Worm (Caenorhabditis elegans) whole organism, L4 larva: ENCODE measurements around the gene mlc-7.

Experiments used
- D1046.2 ChIP-seq: fragments of 200-800 bp; sonication (Bioruptor generic); IDR thresholded peaks from 2 replicates; pipeline ENCODE4 v1.3.6; 2022; ENCODE audit warnings: missing genetic modification characterization, missing compliant biosample characterization
- F49E8.2 ChIP-seq: sonication (generic microtip); optimal IDR thresholded peaks from 2 replicates; lab custom pipeline; 2016; ENCODE audit warnings: missing compliant biosample characterization, mild to moderate bottlenecking, missing genetic modification characterization, borderline replicate concordance
- R02D3.7 ChIP-seq: fragments of 150-350 bp; sonication (generic microtip); optimal IDR thresholded peaks from 3 replicates; lab custom pipeline; 2014; ENCODE audit warnings: missing biosample characterization, missing genetic modification characterization
- Y48G9A.11 ChIP-seq: fragments of 200-800 bp; sonication (Bioruptor generic); IDR thresholded peaks from 2 replicates; pipeline ENCODE4 v1.3.6; 2022; ENCODE audit warnings: missing genetic modification reagents, missing genetic modification characterization, missing compliant biosample characterization
- Y5F2A.4 ChIP-seq: fragments of 200-800 bp; sonication (Bioruptor generic); optimal IDR thresholded peaks from 2 replicates; lab custom pipeline; 2018; ENCODE audit warnings: mild to moderate bottlenecking, missing genetic modification characterization, missing compliant biosample characterization
- ama-1 ChIP-seq: fragments of 150-350 bp; optimal IDR thresholded peaks from 2 replicates; lab custom pipeline; 2014; ENCODE audit warnings: inconsistent platforms, mixed read lengths
- arid-1 ChIP-seq: fragments of 200-800 bp; sonication (Bioruptor generic); conservative IDR thresholded peaks from 2 replicates; pipeline ENCODE4 v1.3.6; 2022; ENCODE audit warnings: missing genetic modification reagents, missing genetic modification characterization, missing compliant biosample characterization
- attf-4 ChIP-seq: sonication (generic microtip); optimal IDR thresholded peaks from 3 replicates; lab custom pipeline; 2017; ENCODE audit warnings: missing biosample characterization, missing genetic modification characterization
- ceh-28 ChIP-seq: fragments of 150-350 bp; optimal IDR thresholded peaks from 2 replicates; lab custom pipeline; 2014; ENCODE audit warnings: missing biosample characterization, missing genetic modification reagents, missing genetic modification characterization
- ceh-62 ChIP-seq: sonication (generic microtip); optimal IDR thresholded peaks from 2 replicates; lab custom pipeline; 2017; ENCODE audit warnings: missing biosample characterization, missing genetic modification characterization
- daf-16 ChIP-seq, 3 experiments: sonication (generic microtip); optimal IDR thresholded peaks; 2 replicates each; lab custom pipeline; 2016 to 2017; ENCODE audit warnings: missing genetic modification characterization in 3 of 3, missing genetic modification reagents in 3 of 3, mild to moderate bottlenecking in 2 of 3, missing compliant biosample characterization in 2 of 3, missing biosample characterization in 1 of 3, moderate library complexity in 1 of 3
- dmd-6 ChIP-seq: fragments of 200-800 bp; sonication (Bioruptor generic); IDR thresholded peaks from 2 replicates; pipeline ENCODE4 v1.3.6; 2022; ENCODE audit warnings: missing genetic modification reagents, missing genetic modification characterization, missing compliant biosample characterization
- dpl-1 ChIP-seq: fragments of 150-350 bp; optimal IDR thresholded peaks from 2 replicates; lab custom pipeline; 2014; ENCODE audit warnings: missing biosample characterization, missing genetic modification reagents, missing genetic modification characterization
- dve-1 ChIP-seq: sonication (generic microtip); optimal IDR thresholded peaks from 2 replicates; lab custom pipeline; 2017; ENCODE audit warnings: antibody characterized with exemption, mild to moderate bottlenecking, missing genetic modification characterization, missing compliant biosample characterization; ENCODE audit not compliant: insufficient read depth
- egl-27 ChIP-seq: sonication (generic microtip); optimal IDR thresholded peaks from 3 replicates; lab custom pipeline; 2017; ENCODE audit warnings: missing biosample characterization, missing genetic modification reagents, missing genetic modification characterization
- egl-43 ChIP-seq: fragments of 200-800 bp; sonication (Bioruptor generic); IDR thresholded peaks from 2 replicates; pipeline ENCODE4 v1.3.6; 2022; ENCODE audit warnings: missing genetic modification reagents, missing genetic modification characterization, missing compliant biosample characterization
- fkh-10 ChIP-seq: fragments of 150-350 bp; optimal IDR thresholded peaks from 2 replicates; lab custom pipeline; 2014; ENCODE audit warnings: missing biosample characterization, missing genetic modification reagents, missing genetic modification characterization
- fos-1 ChIP-seq: fragments of 150-350 bp; optimal IDR thresholded peaks from 2 replicates; lab custom pipeline; 2014; ENCODE audit warnings: missing biosample characterization, missing genetic modification characterization
- hif-1 ChIP-seq, 2 experiments: sonication (generic microtip); optimal IDR thresholded peaks; 2 replicates each; lab custom pipeline; 2016 to 2017; ENCODE audit warnings: missing compliant biosample characterization in 2 of 2, missing genetic modification characterization in 2 of 2, missing genetic modification reagents in 2 of 2, missing genotype in 2 of 2, mild to moderate bottlenecking in 1 of 2
- hlh-30 ChIP-seq: sonication (generic microtip); optimal IDR thresholded peaks from 2 replicates; lab custom pipeline; 2017; ENCODE audit warnings: antibody characterized with exemption, mild to moderate bottlenecking, missing genetic modification characterization, missing compliant biosample characterization; ENCODE audit not compliant: insufficient read depth
- lim-7 ChIP-seq: fragments of 200-800 bp; sonication (Bioruptor generic); IDR thresholded peaks from 2 replicates; pipeline ENCODE4 v1.3.6; 2022; ENCODE audit warnings: missing genetic modification characterization, missing compliant biosample characterization
- lin-1 ChIP-seq: fragments of 200-800 bp; sonication (Bioruptor generic); IDR thresholded peaks from 2 replicates; pipeline ENCODE4 v1.3.6; 2022; ENCODE audit warnings: missing genetic modification reagents, missing genetic modification characterization, missing compliant biosample characterization
- lin-29 ChIP-seq: fragments of 200-800 bp; sonication (Bioruptor generic); IDR thresholded peaks from 2 replicates; pipeline ENCODE4 v1.3.6; 2022; ENCODE audit warnings: missing genetic modification reagents, missing genetic modification characterization, missing compliant biosample characterization
- lin-38 ChIP-seq: fragments of 200-800 bp; sonication (Bioruptor generic); IDR thresholded peaks from 2 replicates; pipeline ENCODE4 v1.3.6; 2022; ENCODE audit warnings: missing genetic modification reagents, missing genetic modification characterization, missing compliant biosample characterization
- lsy-2 ChIP-seq, 2 experiments: fragments of 150-350 bp in 1 of 2; sonication (generic microtip) in 1 of 2; optimal IDR thresholded peaks; 2 replicates each; lab custom pipeline; 2014 to 2017; ENCODE audit warnings: missing biosample characterization in 2 of 2, missing genetic modification characterization in 2 of 2
- madf-5 ChIP-seq, 2 experiments: fragments of 200-800 bp; sonication (Bioruptor generic); IDR thresholded peaks; 2 replicates each; pipeline ENCODE4 v1.3.6; 2022; ENCODE audit warnings: missing compliant biosample characterization in 2 of 2, missing genetic modification characterization in 2 of 2
- madf-9 ChIP-seq: fragments of 200-800 bp; sonication (Bioruptor generic); conservative IDR thresholded peaks from 2 replicates; pipeline ENCODE4 v1.3.6; 2022; ENCODE audit warnings: missing genetic modification reagents, missing genetic modification characterization, missing compliant biosample characterization
- mdl-1 ChIP-seq, 2 experiments: fragments of 150-350 bp in 1 of 2; sonication (generic microtip) in 1 of 2; optimal IDR thresholded peaks; 2 replicates each; lab custom pipeline; 2014 to 2017; ENCODE audit warnings: missing biosample characterization in 2 of 2, missing genetic modification characterization in 2 of 2
- mdt-29 ChIP-seq: fragments of 200-800 bp; sonication (Bioruptor generic); IDR thresholded peaks from 2 replicates; pipeline ENCODE4 v1.3.6; 2022; ENCODE audit warnings: missing genetic modification reagents, missing genetic modification characterization, missing compliant biosample characterization
- mep-1 ChIP-seq: fragments of 150-350 bp; sonication (generic microtip); optimal IDR thresholded peaks from 3 replicates; lab custom pipeline; 2014; ENCODE audit warnings: missing biosample characterization, missing genetic modification characterization
- mes-2 ChIP-seq: sonication (generic microtip); optimal IDR thresholded peaks from 2 replicates; lab custom pipeline; 2016; ENCODE audit warnings: missing genotype, mild to moderate bottlenecking, missing genetic modification characterization, missing compliant biosample characterization; ENCODE audit not compliant: poor library complexity, severe bottlenecking
- nhr-10 ChIP-seq: fragments of 150-350 bp; optimal IDR thresholded peaks from 2 replicates; lab custom pipeline; 2014; ENCODE audit warnings: missing biosample characterization, missing genetic modification characterization
- nhr-25 ChIP-seq: sonication (generic microtip); optimal IDR thresholded peaks from 2 replicates; lab custom pipeline; 2017; ENCODE audit warnings: missing genetic modification characterization, mild to moderate bottlenecking, missing compliant biosample characterization, antibody characterized with exemption, moderate library complexity, borderline replicate concordance; ENCODE audit not compliant: insufficient read depth
- nhr-42 ChIP-seq: fragments of 200-800 bp; sonication (Bioruptor generic); IDR thresholded peaks from 2 replicates; pipeline ENCODE4 v1.3.6; 2022; ENCODE audit warnings: missing genetic modification characterization, missing compliant biosample characterization
- nhr-48 ChIP-seq: sonication (generic microtip); optimal IDR thresholded peaks from 2 replicates; lab custom pipeline; 2016; ENCODE audit warnings: mild to moderate bottlenecking, missing genetic modification characterization, missing compliant biosample characterization
- nhr-76 ChIP-seq: fragments of 150-350 bp; optimal IDR thresholded peaks from 2 replicates; lab custom pipeline; 2014; ENCODE audit warnings: missing biosample characterization, missing genetic modification characterization
- rbr-2 ChIP-seq: sonication (generic microtip); optimal IDR thresholded peaks from 2 replicates; lab custom pipeline; 2016; ENCODE audit warnings: missing genotype, missing genetic modification characterization, missing compliant biosample characterization
- sdz-12 ChIP-seq: fragments of 200-800 bp; sonication (Bioruptor generic); optimal IDR thresholded peaks from 2 replicates; lab custom pipeline; 2018; ENCODE audit warnings: mild to moderate bottlenecking, missing genetic modification characterization, missing compliant biosample characterization
- set-16 ChIP-seq: fragments of 200-800 bp; sonication (Bioruptor generic); IDR thresholded peaks from 2 replicates; pipeline ENCODE4 v1.3.6; 2022; ENCODE audit warnings: missing genetic modification reagents, missing genetic modification characterization, missing compliant biosample characterization
- snpc-1.2 ChIP-seq: fragments of 200-800 bp; sonication (Bioruptor generic); IDR thresholded peaks from 2 replicates; pipeline ENCODE4 v1.3.6; 2022; ENCODE audit warnings: missing genetic modification reagents, missing genetic modification characterization, missing compliant biosample characterization
- spr-1 ChIP-seq: sonication (generic microtip); optimal IDR thresholded peaks from 2 replicates; lab custom pipeline; 2016; ENCODE audit warnings: mild to moderate bottlenecking, missing genetic modification characterization, missing compliant biosample characterization
- unc-130 ChIP-seq: sonication (generic microtip); optimal IDR thresholded peaks from 2 replicates; lab custom pipeline; 2016; ENCODE audit warnings: missing genetic modification reagents, missing genetic modification characterization, missing compliant biosample characterization
- zfp-2 ChIP-seq: sonication (generic microtip); optimal IDR thresholded peaks from 2 replicates; lab custom pipeline; 2016; ENCODE audit warnings: mild to moderate bottlenecking, missing genetic modification characterization, missing compliant biosample characterization
- ztf-7 ChIP-seq: fragments of 150-350 bp; optimal IDR thresholded peaks from 2 replicates; lab custom pipeline; 2014; ENCODE audit warnings: missing biosample characterization, missing genetic modification characterization

Gene mlc-7

ce11 chrIII:13717505-13717904 is 33.7 kb upstream of the mlc-7 start (continued):
- TF ChIP-seq hif-1 (tag; optimal IDR thresholded peaks at IDR 0.05; lab: Kevin White, UChicago), result peak in 1 of 2 experiments; percentile 38
- TF ChIP-seq ama-1, result no peak
- peak; percentile 28 for TF ChIP-seq rbr-2
- TF ChIP-seq mep-1 (tag; lab: Kevin White, UChicago), result peak; percentile 49
- no peak for TF ChIP-seq nhr-42
- no peak for TF ChIP-seq nhr-48 (tag; lab: Kevin White, UChicago)
- peak; percentile 58 for TF ChIP-seq dve-1 (tag; lab: Kevin White, UChicago)
- TF ChIP-seq lim-7 (GFP tag; lab: Robert Waterston, UW), result 0 out of 2 replicates have a peak, but pooled peaks have one; percentile 35
- TF ChIP-seq ztf-7, result no peak
- no peak for TF ChIP-seq D1046.2
- no peak for TF ChIP-seq madf-9 (GFP tag; lab: Robert Waterston, UW)
- TF ChIP-seq Y48G9A.11 (GFP tag; lab: Robert Waterston, UW), result no peak
- TF ChIP-seq daf-16 (GFP tag; optimal IDR thresholded peaks at IDR 0.05; lab: Kevin White, UChicago), result no peak
- no peak for TF ChIP-seq daf-16 (tag; optimal IDR thresholded peaks at IDR 0.05; lab: Kevin White, UChicago)
- TF ChIP-seq lin-1, result 0 out of 2 replicates have a peak, but pooled peaks have one; percentile 37
- peak; percentile 15 for TF ChIP-seq fkh-10
- TF ChIP-seq fos-1 (tag; lab: Kevin White, UChicago), result no peak
- TF ChIP-seq R02D3.7 (tag; lab: Kevin White, UChicago), result no peak
- no peak for TF ChIP-seq Y5F2A.4 (GFP tag; lab: Kevin White, UChicago)
- TF ChIP-seq unc-130 (GFP tag; lab: Kevin White, UChicago), result no peak
- TF ChIP-seq arid-1, result peak; percentile 63
- no peak for TF ChIP-seq sdz-12 (GFP tag; lab: Kevin White, UChicago)
- TF ChIP-seq F49E8.2 (tag; lab: Kevin White, UChicago), result no peak
- peak in 1 of 2 experiments; percentile 72 for TF ChIP-seq lsy-2 (tag; optimal IDR thresholded peaks at IDR 0.05; lab: Kevin White, UChicago)
- no peak for TF ChIP-seq mdt-29 (GFP tag; lab: Robert Waterston, UW)
- TF ChIP-seq mes-2 (tag; lab: Kevin White, UChicago), result peak; percentile 55
- no peak for TF ChIP-seq spr-1 (tag; lab: Kevin White, UChicago)
- peak; percentile 36; the same call in 1 of the 2 replicates for TF ChIP-seq snpc-1.2
- TF ChIP-seq egl-43, result peak; percentile 77
- TF ChIP-seq egl-27, result no peak
- no peak for TF ChIP-seq lin-38
- no peak for TF ChIP-seq lin-29 (GFP tag; lab: Robert Waterston, UW)
- no peak for TF ChIP-seq dpl-1
- no peak for TF ChIP-seq attf-4
- TF ChIP-seq nhr-25 (tag; lab: Kevin White, UChicago), result peak; percentile 78
- no peak for TF ChIP-seq madf-5 (GFP tag; IDR thresholded peaks at IDR 0.05; lab: Robert Waterston, UW)
- TF ChIP-seq set-16 (GFP tag; lab: Robert Waterston, UW), result 0 out of 2 replicates have a peak, but pooled peaks have one; percentile 18
- TF ChIP-seq zfp-2 (tag; lab: Kevin White, UChicago), result no peak
- peak; percentile 51 for TF ChIP-seq dmd-6 (GFP tag; lab: Robert Waterston, UW)
- TF ChIP-seq nhr-10 (tag; lab: Kevin White, UChicago), result no peak
- TF ChIP-seq mdl-1 (tag; optimal IDR thresholded peaks at IDR 0.05; lab: Kevin White, UChicago), result peak; percentile 42 to 58
- TF ChIP-seq hlh-30, result peak; percentile 74
- TF ChIP-seq nhr-76 (tag; lab: Kevin White, UChicago), result no peak
- no peak for TF ChIP-seq ceh-62 (tag; lab: Kevin White, UChicago)
- TF ChIP-seq ceh-28 (tag; lab: Kevin White, UChicago), result no peak
